Fruit fly (Drosophila melanogaster) whole organism, embryonic: Measurements from ENCODE around the gene CG31883.

Experiments used
- ATbp ChIP-seq: fragments of 200-800 bp; sonication (Bioruptor generic); optimal IDR thresholded peaks from 2 replicates; lab custom pipeline; 2017; ENCODE audit warnings: missing biosample characterization, mild to moderate bottlenecking, missing genetic modification characterization, missing genetic modification reagents
- Antp ChIP-seq: fragments of 200-800 bp; sonication (Bioruptor generic); optimal IDR thresholded peaks from 3 replicates; lab custom pipeline; 2016; ENCODE audit warnings: missing biosample characterization, missing genetic modification characterization
- B-H2 ChIP-seq: fragments of 200-800 bp; sonication (Bioruptor generic); optimal IDR thresholded peaks from 2 replicates; lab custom pipeline; 2018; ENCODE audit warnings: missing biosample characterization, mild to moderate bottlenecking, missing genetic modification characterization
- BEAF-32 ChIP-seq: fragments of 200-800 bp; sonication (Bioruptor generic); optimal IDR thresholded peaks from 3 replicates; lab custom pipeline; 2017; ENCODE audit warnings: missing biosample characterization, missing genetic modification characterization, mild to moderate bottlenecking, moderate library complexity, missing genetic modification reagents
- CG10543 ChIP-seq: fragments of 200-800 bp; sonication (Bioruptor generic); optimal IDR thresholded peaks from 3 replicates; lab custom pipeline; 2017; ENCODE audit warnings: missing biosample characterization, mild to moderate bottlenecking, missing genetic modification characterization, moderate library complexity
- CG12104 ChIP-seq: fragments of 200-800 bp; sonication (Bioruptor generic); optimal IDR thresholded peaks from 3 replicates; lab custom pipeline; 2016; ENCODE audit warnings: missing biosample characterization, missing genetic modification characterization
- CG12659 ChIP-seq: fragments of 200-800 bp; sonication (Bioruptor generic); optimal IDR thresholded peaks from 3 replicates; lab custom pipeline; 2017; ENCODE audit warnings: mild to moderate bottlenecking, missing biosample characterization, missing genetic modification reagents, missing genetic modification characterization
- CG12769 ChIP-seq: fragments of 200-800 bp; sonication (Bioruptor generic); optimal IDR thresholded peaks from 2 replicates; lab custom pipeline; 2019; ENCODE audit warnings: missing biosample characterization, mild to moderate bottlenecking, missing genetic modification characterization, moderate library complexity
- CG14050 ChIP-seq: fragments of 200-800 bp; sonication (Bioruptor generic); IDR thresholded peaks from 3 replicates; pipeline ENCODE4 v1.3.6; 2022; ENCODE audit warnings: missing biosample characterization, missing genetic modification characterization
- CG1602 ChIP-seq: fragments of 200-800 bp; sonication (Bioruptor generic); optimal IDR thresholded peaks from 3 replicates; lab custom pipeline; 2016; ENCODE audit warnings: missing biosample characterization, missing genetic modification characterization
- CG16779 ChIP-seq: fragments of 200-800 bp; sonication (Bioruptor generic); IDR thresholded peaks from 2 replicates; pipeline ENCODE4 v1.3.6; 2022; ENCODE audit warnings: missing biosample characterization, missing genetic modification characterization
- CG17612 ChIP-seq: fragments of 200-800 bp; sonication (Bioruptor generic); IDR thresholded peaks from 2 replicates; pipeline ENCODE4 v1.3.6; 2022; ENCODE audit warnings: missing biosample characterization, missing genetic modification characterization
- CG1832 ChIP-seq: fragments of 200-800 bp; sonication (Bioruptor generic); optimal IDR thresholded peaks from 2 replicates; lab custom pipeline; 2017; ENCODE audit warnings: missing biosample characterization, mild to moderate bottlenecking, missing genetic modification characterization, inconsistent platforms
- CG18476 ChIP-seq: fragments of 200-800 bp; sonication (Bioruptor generic); optimal IDR thresholded peaks from 2 replicates; lab custom pipeline; 2016; ENCODE audit warnings: missing biosample characterization, mild to moderate bottlenecking, missing genetic modification characterization
- CG30431 ChIP-seq: fragments of 200-800 bp; sonication (Bioruptor generic); optimal IDR thresholded peaks from 2 replicates; lab custom pipeline; 2017; ENCODE audit warnings: missing biosample characterization, missing genetic modification characterization
- CG31388 ChIP-seq: fragments of 200-800 bp; sonication (Bioruptor generic); optimal IDR thresholded peaks from 2 replicates; lab custom pipeline; 2016; ENCODE audit warnings: missing biosample characterization, missing genetic modification characterization
- CG34224 ChIP-seq: fragments of 200-800 bp; sonication (Bioruptor generic); IDR thresholded peaks from 3 replicates; pipeline ENCODE4 v1.3.6; 2022; ENCODE audit warnings: missing biosample characterization, missing genetic modification characterization; ENCODE audit not compliant: partially characterized antibody
- CG6272 ChIP-seq: fragments of 200-800 bp; sonication (Bioruptor generic); IDR thresholded peaks from 2 replicates; pipeline ENCODE4 v1.3.6; 2022; ENCODE audit warnings: missing biosample characterization, missing genetic modification characterization
- CG7786 ChIP-seq: fragments of 200-800 bp; sonication (Bioruptor generic); optimal IDR thresholded peaks from 2 replicates; lab custom pipeline; 2016; ENCODE audit warnings: missing biosample characterization, missing genetic modification characterization
- CG8290 ChIP-seq, 3 experiments: fragments of 200-800 bp; sonication (Bioruptor generic); optimal IDR thresholded peaks; 2 replicates each; lab custom pipeline; 2016 to 2019; ENCODE audit warnings: missing biosample characterization in 3 of 3, missing genetic modification characterization in 3 of 3, mild to moderate bottlenecking in 2 of 3, moderate library complexity in 1 of 3
- CG8924 ChIP-seq: fragments of 200-800 bp; optimal IDR thresholded peaks from 3 replicates; lab custom pipeline; 2019; ENCODE audit warnings: missing biosample characterization, mild to moderate bottlenecking, missing genetic modification characterization, moderate library complexity
- CG9817 ChIP-seq: fragments of 200-800 bp; sonication (Bioruptor generic); optimal IDR thresholded peaks from 2 replicates; lab custom pipeline; 2018; ENCODE audit warnings: missing biosample characterization, mild to moderate bottlenecking, missing genetic modification characterization, moderate library complexity
- CG9876 ChIP-seq: fragments of 200-800 bp; sonication (Bioruptor generic); optimal IDR thresholded peaks from 2 replicates; lab custom pipeline; 2016; ENCODE audit warnings: missing biosample characterization, missing genetic modification characterization
- CTCF ChIP-seq: fragments of 200-800 bp; sonication (Bioruptor generic); optimal IDR thresholded peaks from 2 replicates; lab custom pipeline; 2017; ENCODE audit warnings: missing biosample characterization, mild to moderate bottlenecking, missing genetic modification characterization, moderate library complexity
- Chrac-16 ChIP-seq: fragments of 200-800 bp; sonication (Bioruptor generic); optimal IDR thresholded peaks from 3 replicates; lab custom pipeline; 2016; ENCODE audit warnings: missing biosample characterization, missing genetic modification characterization
- Dref ChIP-seq: fragments of 200-800 bp; sonication (Bioruptor generic); IDR thresholded peaks from 2 replicates; pipeline ENCODE4 v1.3.6; 2022; ENCODE audit warnings: missing biosample characterization, missing genetic modification characterization
- Ets97D ChIP-seq: fragments of 200-800 bp; sonication (Bioruptor generic); optimal IDR thresholded peaks from 3 replicates; lab custom pipeline; 2016; ENCODE audit warnings: missing biosample characterization, missing genetic modification characterization
- Hmx ChIP-seq: fragments of 200-800 bp; sonication (Bioruptor generic); optimal IDR thresholded peaks from 2 replicates; lab custom pipeline; 2016; ENCODE audit warnings: missing biosample characterization, missing genetic modification characterization
- Hr39 ChIP-seq: fragments of >200 bp; optimal IDR thresholded peaks from 2 replicates; lab custom pipeline; 2017
- Lhr ChIP-seq: fragments of 200-800 bp; sonication (Bioruptor generic); optimal IDR thresholded peaks from 3 replicates; lab custom pipeline; 2017; ENCODE audit warnings: mild to moderate bottlenecking, missing biosample characterization, missing genetic modification reagents, missing genetic modification characterization
- Myb ChIP-seq: fragments of 200-800 bp; sonication (Bioruptor generic); optimal IDR thresholded peaks from 2 replicates; lab custom pipeline; 2016; ENCODE audit warnings: missing biosample characterization, missing genetic modification characterization
- Rfx ChIP-seq: fragments of 200-800 bp; sonication (Bioruptor generic); IDR thresholded peaks from 2 replicates; pipeline ENCODE4 v1.3.6; 2022; ENCODE audit warnings: missing biosample characterization, missing genetic modification characterization
- Scr ChIP-seq: fragments of 200-800 bp; sonication (Bioruptor generic); IDR thresholded peaks from 2 replicates; pipeline ENCODE4 v1.3.6; 2022; ENCODE audit warnings: missing biosample characterization, missing genetic modification characterization; ENCODE audit not compliant: partially characterized antibody
- ab ChIP-seq: fragments of 200-800 bp; sonication (Bioruptor generic); optimal IDR thresholded peaks from 2 replicates; lab custom pipeline; 2016; ENCODE audit warnings: missing biosample characterization, missing genetic modification characterization
- al ChIP-seq: fragments of 200-800 bp; sonication (Bioruptor generic); IDR thresholded peaks from 2 replicates; pipeline ENCODE4 v1.3.6; 2022; ENCODE audit warnings: missing biosample characterization, missing genetic modification characterization
- chinmo ChIP-seq: fragments of 200-800 bp; sonication (Bioruptor generic); IDR thresholded peaks from 4 replicates; pipeline ENCODE4 v1.3.6; 2022; ENCODE audit warnings: missing biosample characterization, missing genetic modification characterization; ENCODE audit not compliant: partially characterized antibody
- chm ChIP-seq: fragments of 200-800 bp; sonication (Bioruptor generic); IDR thresholded peaks from 2 replicates; pipeline ENCODE4 v1.3.6; 2022; ENCODE audit warnings: missing biosample characterization, missing genetic modification characterization
- disco-r ChIP-seq: fragments of 200-800 bp; sonication (Bioruptor generic); optimal IDR thresholded peaks from 2 replicates; lab custom pipeline; 2016; ENCODE audit warnings: missing biosample characterization, missing genetic modification characterization
- gfzf ChIP-seq: fragments of 200-800 bp; sonication (Bioruptor generic); optimal IDR thresholded peaks from 2 replicates; lab custom pipeline; 2016; ENCODE audit warnings: missing biosample characterization, mild to moderate bottlenecking, missing genetic modification characterization, moderate library complexity
- hkb ChIP-seq, 2 experiments: fragments of 200-800 bp in 1 of 2; fragments of >200 bp in 1 of 2; sonication (Bioruptor generic) in 1 of 2; IDR thresholded peaks in 1 of 2; optimal IDR thresholded peaks in 1 of 2; 2 replicates each; pipeline versions ENCODE4 v1.3.6 to Lab custom; 2017 to 2022; ENCODE audit warnings: missing biosample characterization in 1 of 2, missing genetic modification characterization in 1 of 2
- kah ChIP-seq: fragments of 200-800 bp; sonication (Bioruptor generic); optimal IDR thresholded peaks from 2 replicates; lab custom pipeline; 2018; ENCODE audit warnings: missing biosample characterization, mild to moderate bottlenecking, missing genetic modification characterization
- lab ChIP-seq: fragments of 200-800 bp; sonication (Bioruptor generic); optimal IDR thresholded peaks from 3 replicates; lab custom pipeline; 2017; ENCODE audit warnings: missing biosample characterization, missing genetic modification characterization, mild to moderate bottlenecking, moderate library complexity, missing genetic modification reagents
- org-1 ChIP-seq: fragments of 200-800 bp; sonication (Bioruptor generic); optimal IDR thresholded peaks from 2 replicates; lab custom pipeline; 2017; ENCODE audit warnings: missing biosample characterization, missing genetic modification characterization
- pho ChIP-seq: fragments of 200-800 bp; sonication (Bioruptor generic); optimal IDR thresholded peaks from 2 replicates; lab custom pipeline; 2016; ENCODE audit warnings: missing biosample characterization, missing genetic modification characterization
- sens ChIP-seq: fragments of 200-800 bp; sonication (Bioruptor generic); peaks from one replicate; lab custom pipeline; 2016; ENCODE audit warnings: missing biosample characterization, missing genetic modification characterization
- sim ChIP-seq: fragments of 200-800 bp; sonication (Bioruptor generic); IDR thresholded peaks from 2 replicates; pipeline ENCODE4 v1.3.6; 2022; ENCODE audit warnings: missing biosample characterization, missing genetic modification characterization
- stwl ChIP-seq: fragments of 200-800 bp; sonication (Bioruptor generic); optimal IDR thresholded peaks from 3 replicates; lab custom pipeline; 2018; ENCODE audit warnings: missing biosample characterization, mild to moderate bottlenecking, missing genetic modification characterization, moderate library complexity
- tll ChIP-seq, 2 experiments: fragments of 200-800 bp in 1 of 2; fragments of >200 bp in 1 of 2; sonication (Bioruptor generic) in 1 of 2; optimal IDR thresholded peaks; 2 replicates each; lab custom pipeline; 2017 to 2019; ENCODE audit warnings: missing biosample characterization in 2 of 2, missing genetic modification characterization in 2 of 2, mild to moderate bottlenecking in 1 of 2, moderate library complexity in 1 of 2
- trh ChIP-seq: fragments of 200-800 bp; sonication (Bioruptor generic); optimal IDR thresholded peaks from 2 replicates; lab custom pipeline; 2016; ENCODE audit warnings: missing biosample characterization, missing genetic modification characterization
- twi ChIP-seq: fragments of 200-800 bp; optimal IDR thresholded peaks from 2 replicates; lab custom pipeline; 2019; ENCODE audit warnings: missing biosample characterization, mild to moderate bottlenecking, missing genetic modification characterization, moderate library complexity
- zfh2 ChIP-seq: fragments of 200-800 bp; sonication (Bioruptor generic); optimal IDR thresholded peaks from 2 replicates; lab custom pipeline; 2016; ENCODE audit warnings: missing biosample characterization, missing genetic modification characterization

Gene CG31883

dm6 chr2L:9539988-9540573, 11.8 kb downstream of the CG31883 start, which contains the start of gene CG17855 (continued):
- TF ChIP-seq tll (GFP tag; optimal IDR thresholded peaks at IDR 0.05; lab: Kevin White, UChicago) (no peak), CG12104 (GFP tag; lab: Kevin White, UChicago) (no peak), B-H2 (GFP tag; lab: Kevin White, UChicago) (no peak), trh (GFP tag; lab: Kevin White, UChicago) (no peak), CG6272 (GFP tag; lab: Robert Waterston, UW) (no peak), lab (GFP tag; lab: Kevin White, UChicago) (no peak), Antp (GFP tag; lab: Kevin White, UChicago) (no peak), pho (no peak), CG12769 (no peak), ab (no peak), CG34224 (GFP tag; lab: Robert Waterston, UW) (no peak), chinmo (GFP tag; lab: Robert Waterston, UW) (no peak), CG14050 (no peak), CG7786 (no peak), CG1832 (no peak), CG17612 (no peak), Rfx (GFP tag; lab: Robert Waterston, UW) (peak; percentile 32; the same call in 1 of the 2 replicates), sens (GFP tag; lab: Kevin White, UChicago) (peak; percentile 14), ATbp (no peak), disco-r (GFP tag; lab: Kevin White, UChicago) (no peak), gfzf (GFP tag; lab: Kevin White, UChicago) (peak; percentile 56), CG8290 (GFP tag; optimal IDR thresholded peaks at IDR 0.05; lab: Kevin White, UChicago) (no peak), CG8290 (tag; optimal IDR thresholded peaks at IDR 0.05; lab: Kevin White, UChicago) (no peak), Chrac-16 (GFP tag; lab: Kevin White, UChicago) (no peak), org-1 (no peak), CTCF (GFP tag; lab: Kevin White, UChicago) (peak; percentile 95), chm (no peak), BEAF-32 (GFP tag; lab: Kevin White, UChicago) (peak; percentile 21), hkb (optimal IDR thresholded peaks at IDR 0.05; lab: Kevin White, UChicago) (no peak), hkb (GFP tag; IDR thresholded peaks at IDR 0.05; lab: Robert Waterston, UW) (no peak), Hmx (GFP tag; lab: Kevin White, UChicago) (no peak), CG1602 (GFP tag; lab: Kevin White, UChicago) (no peak), al (GFP tag; lab: Robert Waterston, UW) (no peak), Myb (peak; percentile 81), CG8924 (tag; lab: Kevin White, UChicago) (no peak), kah (GFP tag; lab: Kevin White, UChicago) (no peak), Scr (GFP tag; lab: Robert Waterston, UW) (no peak), CG10543 (no peak), Hr39 (lab: Kevin White, UChicago) (no peak), CG18476 (GFP tag; lab: Kevin White, UChicago) (no peak), stwl (tag; lab: Kevin White, UChicago) (peak; percentile 90), CG9817 (tag; lab: Kevin White, UChicago) (no peak), zfh2 (GFP tag; lab: Kevin White, UChicago) (no peak), CG31388 (GFP tag; lab: Kevin White, UChicago) (no peak), Lhr (GFP tag; lab: Kevin White, UChicago) (peak; percentile 5), Dref (GFP tag; lab: Robert Waterston, UW) (peak; percentile 43), Ets97D (GFP tag; lab: Kevin White, UChicago) (peak; percentile 15), CG30431 (no peak), twi (no peak), sim (GFP tag; lab: Robert Waterston, UW) (no peak), CG9876 (GFP tag; lab: Kevin White, UChicago) (no peak), CG12659 (peak; percentile 31), CG16779 (GFP tag; lab: Robert Waterston, UW) (no peak)
